Worm (Caenorhabditis elegans) whole organism, young adult: ENCODE measurements around the gene T26E4.7.
"Not testable (repeated sequence)": the region's sequence is repeated elsewhere in the genome, so short reads cannot be mapped to it uniquely, and the experiment has no call there.

Experiments used
- T07F8.4 ChIP-seq: sonication (generic microtip); optimal IDR thresholded peaks from 2 replicates; lab custom pipeline; 2016; ENCODE audit warnings: mild to moderate bottlenecking, missing genetic modification characterization, moderate library complexity, missing compliant biosample characterization
- ZK185.1 ChIP-seq: sonication (generic microtip); optimal IDR thresholded peaks from 2 replicates; lab custom pipeline; 2016; ENCODE audit warnings: mild to moderate bottlenecking, missing genetic modification characterization, missing compliant biosample characterization; ENCODE audit not compliant: poor library complexity, severe bottlenecking
- ama-1 ChIP-seq, 3 experiments: fragments of 150-350 bp in 1 of 3; sonication (generic microtip) in 2 of 3; optimal IDR thresholded peaks; 2 replicates each; lab custom pipeline; 2014 to 2018; ENCODE audit warnings: missing biosample characterization in 2 of 3, missing genetic modification characterization in 2 of 3, missing genetic modification reagents in 2 of 3
- dox-1 ChIP-seq: fragments of 200-800 bp; sonication (Bioruptor generic); IDR thresholded peaks from 2 replicates; pipeline ENCODE4 v1.3.6; 2022; ENCODE audit warnings: missing genetic modification reagents, missing genetic modification characterization, missing compliant biosample characterization
- ets-4 ChIP-seq: fragments of 200-800 bp; sonication (Bioruptor generic); optimal IDR thresholded peaks from 2 replicates; lab custom pipeline; 2018; ENCODE audit warnings: mild to moderate bottlenecking, missing genetic modification characterization, missing compliant biosample characterization
- tlf-1 ChIP-seq: fragments of 200-800 bp; sonication (Bioruptor generic); optimal IDR thresholded peaks from 2 replicates; lab custom pipeline; 2018; ENCODE audit warnings: mild to moderate bottlenecking, missing genetic modification characterization, missing compliant biosample characterization

- not testable (repeated sequence) for TF ChIP-seq ZK185.1; ama-1 (optimal IDR thresholded peaks at IDR 0.05; lab: Kevin White, UChicago); ama-1 (GFP tag; optimal IDR thresholded peaks at IDR 0.05; lab: Kevin White, UChicago); dox-1; ets-4; T07F8.4; tlf-1 (GFP tag; lab: Kevin White, UChicago)
Measured at ce11 chrV:15752941-15753340, 40.4 kb upstream of the T26E4.7 start, which contains the start of gene str-5.
